Worm (Caenorhabditis elegans): ENCODE data around the gene fbxc-43.

ce11 chrII:4229106-4229708 lies 6.6 kb downstream of the fbxc-43 start, which contains the start of gene C16A11.3:
- TF ChIP-seq snpc-4 (tag; optimal IDR thresholded peaks at IDR 0.05) (no peak), fkh-10 (GFP tag; optimal IDR thresholded peaks at IDR 0.05) (no peak), alr-1 (tag; optimal IDR thresholded peaks at IDR 0.05; ENCODE audit: borderline replicate concordance) (no peak), ztf-4 (tag; optimal IDR thresholded peaks at IDR 0.05) (no peak), ceh-8 (GFP tag; optimal IDR thresholded peaks at IDR 0.05) (no peak), nhr-76 (tag; optimal IDR thresholded peaks at IDR 0.05) (no peak), lin-15B (tag; optimal IDR thresholded peaks at IDR 0.05) (no peak), unc-62 (GFP tag; optimal IDR thresholded peaks at IDR 0.05) (no peak), ama-1 (optimal IDR thresholded peaks at IDR 0.05) (no peak), grh-1 (GFP tag; IDR thresholded peaks at IDR 0.05) (no peak), efl-1 (optimal IDR thresholded peaks at IDR 0.05) (no peak), efl-1 (GFP tag; optimal IDR thresholded peaks at IDR 0.05 in 1 of 2) (no peak), nhr-12 (tag; optimal IDR thresholded peaks at IDR 0.05) (no peak), ztf-11 (tag; optimal IDR thresholded peaks at IDR 0.05) (no peak), C34B4.2 (tag; optimal IDR thresholded peaks at IDR 0.05) (no peak)

All from whole organism, L1 larva.